Fruit fly (Drosophila melanogaster) whole organism, wandering third instar larva: Measurements from ENCODE around the gene CG3323.

ENCODE experiments used
- CrebA ChIP-seq: fragments of 200-800 bp; sonication (Bioruptor generic); optimal IDR thresholded peaks from 2 replicates; lab custom pipeline; 2016; ENCODE audit warnings: missing biosample characterization, mild to moderate bottlenecking, missing genetic modification characterization, borderline replicate concordance
- Dfd ChIP-seq: fragments of >200 bp; optimal IDR thresholded peaks from 2 replicates; lab custom pipeline; 2017; ENCODE audit warnings: missing biosample characterization, missing genetic modification characterization
- Hr83 ChIP-seq: fragments of 200-300 bp; sonication (Bioruptor generic); optimal IDR thresholded peaks from 2 replicates; lab custom pipeline; 2016; ENCODE audit warnings: missing biosample characterization, mild to moderate bottlenecking, missing genetic modification characterization, moderate library complexity; ENCODE audit not compliant: poor library complexity, severe bottlenecking
- Myc ChIP-seq: fragments of >200 bp; optimal IDR thresholded peaks from 2 replicates; lab custom pipeline; 2017
- OdsH ChIP-seq: fragments of 200-800 bp; sonication (Bioruptor generic); optimal IDR thresholded peaks from 2 replicates; lab custom pipeline; 2016; ENCODE audit warnings: missing biosample characterization, mild to moderate bottlenecking, missing genetic modification characterization
- dsf ChIP-seq: sonication (Bioruptor generic); optimal IDR thresholded peaks from 2 replicates; lab custom pipeline; 2016; ENCODE audit warnings: missing biosample characterization, missing genetic modification characterization, borderline replicate concordance
- ey ChIP-seq: fragments of 200-800 bp; sonication (Bioruptor generic); optimal IDR thresholded peaks from 2 replicates; lab custom pipeline; 2016; ENCODE audit warnings: missing biosample characterization, missing genetic modification characterization
- fru ChIP-seq: fragments of 200-800 bp; sonication (Bioruptor generic); optimal IDR thresholded peaks from 3 replicates; lab custom pipeline; 2016; ENCODE audit warnings: missing biosample characterization, mild to moderate bottlenecking, missing genetic modification characterization
- pan ChIP-seq: fragments of >200 bp; optimal IDR thresholded peaks from 2 replicates; lab custom pipeline; 2017
- psq ChIP-seq: fragments of 200-800 bp; sonication (Bioruptor generic); optimal IDR thresholded peaks from 3 replicates; lab custom pipeline; 2017; ENCODE audit warnings: missing biosample characterization, mild to moderate bottlenecking, missing genetic modification characterization, moderate library complexity

dm6 chrX:5339970-5340369 is 34.5 kb upstream of the CG3323 start, which contains the start of gene SK:
- TF ChIP-seq psq (GFP tag; lab: Kevin White, UChicago), result no peak
- TF ChIP-seq dsf (GFP tag; lab: Kevin White, UChicago), result no peak
- no peak for TF ChIP-seq ey (GFP tag; lab: Kevin White, UChicago)
- no peak for TF ChIP-seq Myc
- TF ChIP-seq pan (lab: Kevin White, UChicago), result no peak
- TF ChIP-seq fru (GFP tag; lab: Kevin White, UChicago), result no peak
- TF ChIP-seq Hr83, result no peak
- no peak for TF ChIP-seq Dfd (GFP tag; lab: Kevin White, UChicago)
- TF ChIP-seq OdsH (GFP tag; lab: Kevin White, UChicago), result no peak
- TF ChIP-seq CrebA (GFP tag; lab: Kevin White, UChicago), result no peak
